Fruit fly (Drosophila melanogaster) whole organism: ENCODE results near the gene gish.

Experiments used
- CG8478 ChIP-seq: fragments of >200 bp; optimal IDR thresholded peaks from 2 replicates; lab custom pipeline; 2018; ENCODE audit warnings: inconsistent platforms
- pan ChIP-seq: fragments of >200 bp; optimal IDR thresholded peaks from 2 replicates; lab custom pipeline; 2017
- usp ChIP-seq: fragments of >200 bp; optimal IDR thresholded peaks from 2 replicates; lab custom pipeline; 2017; ENCODE audit warnings: missing biosample characterization, missing genetic modification characterization, mixed read lengths

DNA sequence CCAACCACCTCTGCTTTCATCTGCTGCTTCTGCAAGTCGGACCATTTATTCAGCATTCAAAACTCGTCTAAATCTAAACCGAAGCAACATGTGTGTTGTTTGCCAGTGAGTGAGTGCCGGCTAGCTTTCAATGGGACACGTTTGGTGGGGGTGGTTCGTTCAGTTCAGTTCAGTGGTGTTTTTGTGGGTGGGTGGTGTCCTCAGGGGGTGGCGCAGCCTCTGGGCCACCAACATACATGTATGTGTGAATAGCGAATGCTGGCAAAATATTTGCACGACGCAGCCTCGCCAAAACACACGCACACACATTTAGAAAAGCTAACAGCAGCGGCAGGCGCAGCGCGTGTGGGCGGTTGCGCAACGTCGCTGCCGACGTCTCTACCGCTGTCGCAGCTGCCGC lies 32.9 kb upstream of the gish start:
- TF ChIP-seq CG8478 (lab: Kevin White, UChicago) = no peak
- no peak for TF ChIP-seq usp
- no peak for TF ChIP-seq pan (lab: Kevin White, UChicago)
